Fruit fly (Drosophila melanogaster) whole organism, adult: Measurements from ENCODE around the gene CG32271.

Experiments
- CG33017 ChIP-seq: fragments of 200-800 bp; sonication (Bioruptor generic); optimal IDR thresholded peaks from 2 replicates; lab custom pipeline; 2018; ENCODE audit warnings: missing biosample characterization, mild to moderate bottlenecking, missing genetic modification characterization, moderate library complexity
- CG5204 ChIP-seq: fragments of 200-800 bp; sonication (Bioruptor generic); optimal IDR thresholded peaks from 2 replicates; lab custom pipeline; 2016; ENCODE audit warnings: missing biosample characterization, missing genetic modification characterization
- CG7101 ChIP-seq: fragments of 200-800 bp; sonication (Bioruptor generic); optimal IDR thresholded peaks from 2 replicates; lab custom pipeline; 2018; ENCODE audit warnings: missing biosample characterization, mild to moderate bottlenecking, missing genetic modification characterization, moderate library complexity
- Hr96 ChIP-seq: fragments of 200-800 bp; sonication (Bioruptor generic); optimal IDR thresholded peaks from 2 replicates; lab custom pipeline; 2016; ENCODE audit warnings: missing biosample characterization, missing genetic modification characterization
- Mnt ChIP-seq: fragments of 200-800 bp; sonication (Bioruptor generic); optimal IDR thresholded peaks from 2 replicates; lab custom pipeline; 2016; ENCODE audit warnings: missing biosample characterization, mild to moderate bottlenecking, missing genetic modification characterization
- cic ChIP-seq: fragments of 200-800 bp; sonication (Bioruptor generic); optimal IDR thresholded peaks from 2 replicates; lab custom pipeline; 2017; ENCODE audit warnings: missing biosample characterization, mild to moderate bottlenecking, missing genetic modification characterization, moderate library complexity
- kay ChIP-seq: fragments of 200-800 bp; sonication (Bioruptor generic); peaks from one replicate; lab custom pipeline; 2016; ENCODE audit warnings: missing biosample characterization, missing genetic modification characterization, borderline replicate concordance
- pad ChIP-seq: fragments of 200-800 bp; sonication (Bioruptor generic); optimal IDR thresholded peaks from 3 replicates; lab custom pipeline; 2017; ENCODE audit warnings: missing biosample characterization, missing genetic modification characterization, mild to moderate bottlenecking, moderate library complexity, missing genetic modification reagents
- toe ChIP-seq: fragments of 200-800 bp; sonication (Bioruptor generic); optimal IDR thresholded peaks from 2 replicates; lab custom pipeline; 2016; ENCODE audit warnings: missing biosample characterization, missing genetic modification characterization

DNA sequence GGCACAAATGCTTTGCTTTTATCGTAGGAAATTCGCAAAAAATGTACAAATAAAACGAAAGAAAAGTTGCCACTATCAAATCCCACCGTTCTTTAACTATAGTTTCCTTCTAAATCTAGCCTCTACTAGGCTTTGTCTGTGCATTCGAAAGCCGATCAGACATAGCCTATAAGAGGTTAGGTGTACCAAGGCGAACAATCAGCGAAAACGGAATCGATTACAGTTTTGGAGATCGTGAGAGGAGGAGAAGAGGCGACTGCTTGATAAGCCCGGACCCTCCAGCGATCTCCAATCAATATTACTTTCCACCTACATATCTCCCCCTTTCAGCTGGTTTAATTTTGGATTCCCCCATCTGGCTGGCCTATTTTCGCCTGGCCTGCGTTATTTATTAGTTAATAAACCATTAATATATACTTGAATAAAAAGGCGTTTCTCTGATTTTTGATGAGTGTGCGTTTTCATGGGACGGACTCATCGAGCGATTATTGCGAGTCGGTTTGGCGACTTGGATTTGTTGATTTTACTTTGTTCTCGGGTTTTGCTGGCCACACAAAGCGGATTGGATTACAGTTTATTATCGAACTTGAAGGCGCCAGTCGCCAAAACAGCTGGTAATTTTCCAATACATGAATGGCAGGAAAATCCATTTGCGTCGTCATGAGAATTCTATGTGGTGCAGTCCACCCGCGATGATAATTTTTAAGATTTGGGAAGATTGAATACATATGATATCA lies 48.1 kb upstream of the CG32271 start:
- no peak for TF ChIP-seq CG7101 (tag; lab: Kevin White, UChicago)
- TF ChIP-seq cic = no peak
- no peak for TF ChIP-seq kay (GFP tag; lab: Kevin White, UChicago)
- no peak for TF ChIP-seq Mnt
- TF ChIP-seq CG33017 = no peak
- peak; percentile 95 for TF ChIP-seq pad (GFP tag; lab: Kevin White, UChicago)
- TF ChIP-seq toe (GFP tag; lab: Kevin White, UChicago) = no peak
- no peak for TF ChIP-seq CG5204 (GFP tag; lab: Kevin White, UChicago)
- TF ChIP-seq Hr96 = no peak
